Worm (Caenorhabditis elegans) whole organism, late embryonic: Measurements from ENCODE around the gene T05A8.1.
"Not testable (repeated sequence)": the region's sequence is repeated elsewhere in the genome, so short reads cannot be mapped to it uniquely, and the experiment has no call there.

Source experiments
- C38D4.7 ChIP-seq: fragments of 200-800 bp; sonication (Bioruptor generic); optimal IDR thresholded peaks from 2 replicates; lab custom pipeline; 2018; ENCODE audit warnings: mild to moderate bottlenecking, missing genetic modification characterization, moderate library complexity, missing compliant biosample characterization
- F13H6.1 ChIP-seq: sonication (generic microtip); optimal IDR thresholded peaks from 2 replicates; lab custom pipeline; 2016; ENCODE audit warnings: missing genetic modification characterization, missing compliant biosample characterization
- K09A11.1 ChIP-seq: sonication (generic microtip); optimal IDR thresholded peaks from 2 replicates; lab custom pipeline; 2017; ENCODE audit warnings: antibody characterized with exemption, mild to moderate bottlenecking, missing genetic modification characterization, missing compliant biosample characterization; ENCODE audit not compliant: insufficient read depth
- T23F11.4 ChIP-seq: fragments of 200-800 bp; sonication (Bioruptor generic); optimal IDR thresholded peaks from 2 replicates; lab custom pipeline; 2018; ENCODE audit warnings: mild to moderate bottlenecking, missing genetic modification characterization, missing compliant biosample characterization
- Y22D7AL.16 ChIP-seq: sonication (generic microtip); optimal IDR thresholded peaks from 2 replicates; lab custom pipeline; 2016; ENCODE audit warnings: missing genetic modification characterization, missing compliant biosample characterization
- ama-1 ChIP-seq: fragments of 150-350 bp; optimal IDR thresholded peaks from 2 replicates; lab custom pipeline; 2014
- ceh-14 ChIP-seq: sonication (generic microtip); optimal IDR thresholded peaks from 2 replicates; lab custom pipeline; 2016; ENCODE audit warnings: missing genotype, missing genetic modification characterization, missing compliant biosample characterization
- ceh-18 ChIP-seq: sonication (generic microtip); optimal IDR thresholded peaks from 2 replicates; lab custom pipeline; 2016; ENCODE audit warnings: missing genetic modification characterization, missing compliant biosample characterization
- ceh-19 ChIP-seq: fragments of 200-800 bp; sonication (Bioruptor generic); optimal IDR thresholded peaks from 2 replicates; lab custom pipeline; 2018; ENCODE audit warnings: mild to moderate bottlenecking, missing genetic modification characterization, missing compliant biosample characterization
- ceh-45 ChIP-seq: fragments of 200-800 bp; sonication (Bioruptor generic); IDR thresholded peaks from 2 replicates; pipeline ENCODE4 v1.3.6; 2022; ENCODE audit warnings: missing genetic modification reagents, missing genetic modification characterization, missing compliant biosample characterization
- ceh-48 ChIP-seq: sonication (generic microtip); optimal IDR thresholded peaks from 2 replicates; lab custom pipeline; 2016; ENCODE audit warnings: missing genetic modification characterization, inconsistent platforms, missing compliant biosample characterization
- ceh-6 ChIP-seq: fragments of 200-800 bp; sonication (Bioruptor generic); optimal IDR thresholded peaks from 2 replicates; lab custom pipeline; 2018; ENCODE audit warnings: mild to moderate bottlenecking, missing genetic modification characterization, missing compliant biosample characterization
- elt-4 ChIP-seq: sonication (generic microtip); optimal IDR thresholded peaks from 2 replicates; lab custom pipeline; 2016; ENCODE audit warnings: missing genetic modification characterization, missing compliant biosample characterization
- eyg-1 ChIP-seq: sonication (generic microtip); optimal IDR thresholded peaks from 2 replicates; lab custom pipeline; 2016; ENCODE audit warnings: missing genotype, missing genetic modification characterization, missing compliant biosample characterization
- fkh-10 ChIP-seq: fragments of 150-350 bp; optimal IDR thresholded peaks from 2 replicates; lab custom pipeline; 2014; ENCODE audit warnings: missing biosample characterization, missing genetic modification reagents, missing genetic modification characterization
- hlh-13 ChIP-seq: fragments of 200-800 bp; sonication (Bioruptor generic); optimal IDR thresholded peaks from 2 replicates; lab custom pipeline; 2018; ENCODE audit warnings: mild to moderate bottlenecking, missing genetic modification characterization, missing compliant biosample characterization
- hlh-15 ChIP-seq: sonication (generic microtip); optimal IDR thresholded peaks from 2 replicates; lab custom pipeline; 2016; ENCODE audit warnings: missing genetic modification characterization, missing compliant biosample characterization
- hlh-30 ChIP-seq: sonication (generic microtip); optimal IDR thresholded peaks from 2 replicates; lab custom pipeline; 2017; ENCODE audit warnings: antibody characterized with exemption, missing genetic modification characterization, missing compliant biosample characterization; ENCODE audit not compliant: insufficient read depth
- hlh-8 ChIP-seq: sonication (generic microtip); optimal IDR thresholded peaks from 2 replicates; lab custom pipeline; 2016; ENCODE audit warnings: missing genotype, missing genetic modification characterization, missing compliant biosample characterization
- lim-6 ChIP-seq: sonication (generic microtip); optimal IDR thresholded peaks from 2 replicates; lab custom pipeline; 2016; ENCODE audit warnings: missing genetic modification characterization, missing compliant biosample characterization
- nhr-11 ChIP-seq: fragments of 150-350 bp; optimal IDR thresholded peaks from 2 replicates; lab custom pipeline; 2014; ENCODE audit warnings: missing biosample characterization, missing genetic modification characterization
- nhr-232 ChIP-seq: sonication (generic microtip); optimal IDR thresholded peaks from 2 replicates; lab custom pipeline; 2016; ENCODE audit warnings: missing genetic modification characterization, missing compliant biosample characterization
- pat-9 ChIP-seq: fragments of 200-800 bp; sonication (Bioruptor generic); optimal IDR thresholded peaks from 2 replicates; lab custom pipeline; 2018; ENCODE audit warnings: mild to moderate bottlenecking, missing genetic modification characterization, moderate library complexity, missing compliant biosample characterization
- pax-1 ChIP-seq: fragments of 150-350 bp; optimal IDR thresholded peaks from 2 replicates; lab custom pipeline; 2014; ENCODE audit warnings: missing biosample characterization, missing genetic modification characterization
- pha-2 ChIP-seq: sonication (generic microtip); optimal IDR thresholded peaks from 2 replicates; lab custom pipeline; 2017; ENCODE audit warnings: mild to moderate bottlenecking, missing genetic modification characterization, missing compliant biosample characterization
- pros-1 ChIP-seq: fragments of 150-350 bp; optimal IDR thresholded peaks from 2 replicates; lab custom pipeline; 2014; ENCODE audit warnings: missing biosample characterization, missing genetic modification reagents, missing genetic modification characterization
- rnt-1 ChIP-seq: sonication (generic microtip); optimal IDR thresholded peaks from 2 replicates; lab custom pipeline; 2016; ENCODE audit warnings: missing genetic modification characterization, missing compliant biosample characterization
- sox-4 ChIP-seq: sonication (generic microtip); optimal IDR thresholded peaks from 2 replicates; lab custom pipeline; 2017; ENCODE audit warnings: mild to moderate bottlenecking, missing genetic modification characterization, inconsistent platforms, missing compliant biosample characterization
- tbx-2 ChIP-seq: sonication (generic microtip); optimal IDR thresholded peaks from 2 replicates; lab custom pipeline; 2016; ENCODE audit warnings: missing genetic modification characterization, missing compliant biosample characterization
- ttx-3 ChIP-seq: sonication (generic microtip); optimal IDR thresholded peaks from 2 replicates; lab custom pipeline; 2016; ENCODE audit warnings: missing genetic modification reagents, missing genetic modification characterization, missing compliant biosample characterization
- unc-42 ChIP-seq: sonication (generic microtip); optimal IDR thresholded peaks from 2 replicates; lab custom pipeline; 2016; ENCODE audit warnings: missing genotype, missing genetic modification characterization, missing compliant biosample characterization
- unc-55 ChIP-seq: sonication (generic microtip); optimal IDR thresholded peaks from 2 replicates; lab custom pipeline; 2017; ENCODE audit warnings: missing biosample characterization, missing genetic modification reagents, missing genetic modification characterization
- unc-86 ChIP-seq: sonication (generic microtip); optimal IDR thresholded peaks from 2 replicates; lab custom pipeline; 2016; ENCODE audit warnings: missing genetic modification characterization, missing compliant biosample characterization

The T05A8.1 gene

DNA sequence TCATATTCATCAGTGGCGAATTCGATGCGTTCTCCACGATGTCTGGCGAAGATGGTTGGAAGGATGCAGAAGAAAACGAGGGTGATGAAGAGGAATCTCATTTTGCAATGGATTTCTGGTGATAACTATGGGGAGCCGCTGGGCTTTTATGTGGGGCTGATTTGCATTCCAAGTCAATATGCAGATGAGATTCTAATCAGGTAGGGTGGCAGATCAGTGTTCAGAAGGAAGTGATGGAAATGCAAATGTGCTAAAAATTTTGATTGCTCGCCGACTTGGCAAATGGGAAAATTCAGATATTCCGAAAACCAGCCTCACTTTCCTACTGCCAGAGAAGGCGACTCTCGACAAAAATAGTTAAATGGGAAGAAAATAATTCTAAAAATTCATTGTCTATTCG lies 19.8 kb downstream of the T05A8.1 start, which contains the start of gene nspf-3:
nspf-3 (minus strand) TSS at position 101 of the 400 bp plus-strand sequence.
- TF ChIP-seq rnt-1 (tag; lab: Kevin White, UChicago) (no peak), pha-2 (tag; lab: Kevin White, UChicago) (no peak)

DNA sequence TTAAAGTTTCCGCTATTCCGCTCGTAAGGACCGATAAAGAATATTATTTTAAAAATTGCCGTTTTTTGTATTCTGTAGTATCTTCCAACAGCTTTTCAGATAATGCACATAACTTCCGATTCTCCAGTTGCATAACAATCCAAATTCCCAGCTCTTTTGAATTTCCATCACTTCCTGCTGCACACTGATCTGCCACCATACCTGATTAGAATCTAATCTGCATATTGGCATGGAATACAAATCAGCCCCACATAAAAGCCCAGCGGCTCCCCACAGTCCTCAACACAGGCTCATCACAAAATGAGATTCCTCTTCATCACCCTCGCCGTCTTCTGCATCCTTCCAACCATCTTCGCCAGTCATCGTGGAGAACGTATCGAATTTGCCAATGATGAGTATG lies 21.2 kb downstream of the T05A8.1 start, which contains the start of gene nspf-2:
nspf-2 (plus strand) TSS at position 301 of the 400 bp plus-strand sequence.
- TF ChIP-seq tbx-2; lim-6 (tag; lab: Kevin White, UChicago); unc-86 (tag; lab: Kevin White, UChicago): not testable (repeated sequence)

ce11 chrII:2686985-2687675 lies 22.7 kb downstream of the T05A8.1 start, which contains the start of the genes sup-9 and nspf-1:
TSS of gene sup-9 (minus strand) at chrII:2687027.
TSS of gene nspf-1 (plus strand) at chrII:2687625.
- TF ChIP-seq unc-55 (GFP tag; lab: Kevin White, UChicago) (peak; percentile 35), hlh-8 (tag; lab: Kevin White, UChicago) (peak; percentile 52), unc-42 (tag; lab: Kevin White, UChicago) (peak; percentile 45), ceh-18 (peak; percentile 36), hlh-30 (tag; lab: Kevin White, UChicago) (no peak)

DNA sequence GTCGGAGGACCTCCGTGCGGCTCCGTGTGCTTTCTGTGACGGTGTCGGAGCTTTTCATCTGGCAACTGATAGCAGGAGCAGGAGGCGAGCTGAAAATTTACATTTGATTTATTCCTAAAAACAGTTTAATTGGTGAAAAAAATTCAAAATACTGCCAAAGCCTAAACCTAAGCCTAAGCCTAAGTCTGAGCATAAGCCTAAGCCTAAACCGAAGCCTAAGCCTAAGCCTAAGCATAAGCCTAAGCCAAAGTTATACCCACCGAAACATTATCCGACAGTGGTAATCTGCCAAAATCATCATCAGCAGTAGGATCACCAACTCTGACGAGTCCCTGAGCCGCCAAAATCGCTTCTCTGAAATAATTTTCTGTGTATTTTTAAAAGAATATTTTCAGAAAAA lies 25.1 kb downstream of the T05A8.1 start:
- TF ChIP-seq ceh-19 (no peak), pax-1 (tag; lab: Kevin White, UChicago) (no peak), C38D4.7 (GFP tag; lab: Kevin White, UChicago) (no peak), sox-4 (tag; lab: Kevin White, UChicago) (no peak), ceh-45 (GFP tag; lab: Robert Waterston, UW) (no peak), fkh-10 (GFP tag; lab: Kevin White, UChicago) (no peak), ceh-48 (tag; lab: Kevin White, UChicago) (no peak), hlh-15 (tag; lab: Kevin White, UChicago) (no peak), hlh-13 (GFP tag; lab: Kevin White, UChicago) (no peak), unc-42 (tag; lab: Kevin White, UChicago) (no peak), nhr-11 (tag; lab: Kevin White, UChicago) (no peak), ceh-6 (GFP tag; lab: Kevin White, UChicago) (no peak), ceh-18 (no peak), nhr-232 (no peak)
- TF ChIP-seq, all 69 proteins: peak for 0

- TF ChIP-seq K09A11.1 (tag; lab: Kevin White, UChicago) (no peak), F13H6.1 (tag; lab: Kevin White, UChicago) (no peak), Y22D7AL.16 (tag; lab: Kevin White, UChicago) (no peak), pat-9 (tag; lab: Kevin White, UChicago) (no peak), pros-1 (tag; lab: Kevin White, UChicago) (no peak), pax-1 (tag; lab: Kevin White, UChicago) (no peak), eyg-1 (tag; lab: Kevin White, UChicago) (no peak), elt-4 (tag; lab: Kevin White, UChicago) (no peak), ceh-19 (no peak), T23F11.4 (GFP tag; lab: Kevin White, UChicago) (no peak), ama-1 (lab: Kevin White, UChicago) (no peak), ceh-18 (no peak), ceh-14 (no peak), ceh-45 (GFP tag; lab: Robert Waterston, UW) (no peak), ttx-3 (tag; lab: Kevin White, UChicago) (no peak), pha-2 (tag; lab: Kevin White, UChicago) (no peak)
Measured at ce11 chrII:2684208-2684607, 25.6 kb downstream of the T05A8.1 start, which contains the start of gene ceh-87. TSS of gene ceh-87 (minus strand) at chrII:2684308.
